Fruit fly (Drosophila melanogaster): ENCODE measurements around the gene CG9609.

CG9609 gene

dm6 chrX:16781055-16781454 lies 5.8 kb downstream of the CG9609 start (continued):
- TF ChIP-seq CG1603 (tag; optimal IDR thresholded peaks at IDR 0.05) (peak; percentile 16), CG31441 (GFP tag; IDR thresholded peaks at IDR 0.05) (no peak), bowl (GFP tag; IDR thresholded peaks at IDR 0.05) (no peak), dan (GFP tag; IDR thresholded peaks at IDR 0.05) (no peak), CG11696 (GFP tag; IDR thresholded peaks at IDR 0.05) (peak; percentile 19; the same call in 1 of the 2 replicates), CoRest (tag; optimal IDR thresholded peaks at IDR 0.05) (peak; percentile 46), Jarid2 (GFP tag; optimal IDR thresholded peaks at IDR 0.05) (no peak), CG13624 (GFP tag; optimal IDR thresholded peaks at IDR 0.05) (peak; percentile 46), bab2 (GFP tag; optimal IDR thresholded peaks at IDR 0.05) (peak; percentile 27), CG6813 (GFP tag; optimal IDR thresholded peaks at IDR 0.05) (no peak), HLH54F (GFP tag; optimal IDR thresholded peaks at IDR 0.05) (peak; percentile 23), rib (GFP tag; IDR thresholded peaks at IDR 0.05) (no peak), Asciz (GFP tag; optimal IDR thresholded peaks at IDR 0.05) (no peak), org-1 (GFP tag; optimal IDR thresholded peaks at IDR 0.05) (peak; percentile 3), YL-1 (GFP tag; optimal IDR thresholded peaks at IDR 0.05) (no peak), CG2678 (tag; optimal IDR thresholded peaks at IDR 0.05) (peak; percentile 54), CG8924 (tag; optimal IDR thresholded peaks at IDR 0.05) (peak; percentile 17), peb (GFP tag; IDR thresholded peaks at IDR 0.05) (no peak), CG2120 (GFP tag; optimal IDR thresholded peaks at IDR 0.05) (peak; percentile 69), Stat92E (GFP tag; optimal IDR thresholded peaks at IDR 0.05) (no peak), h (optimal IDR thresholded peaks at IDR 0.05) (no peak), CG4404 (GFP tag; IDR thresholded peaks at IDR 0.05) (0 out of 2 replicates have a peak, but pooled peaks have one; percentile 11), CG7745 (tag; optimal IDR thresholded peaks at IDR 0.05) (no peak), CG7928 (GFP tag; optimal IDR thresholded peaks at IDR 0.05) (no peak), Hr78 (GFP tag; optimal IDR thresholded peaks at IDR 0.05) (no peak), Meics (GFP tag; optimal IDR thresholded peaks at IDR 0.05) (peak; percentile 47), CG17361 (GFP tag; IDR thresholded peaks at IDR 0.05) (0 out of 3 replicates have a peak, but pooled peaks have one; percentile 18), zf30C (GFP tag; optimal IDR thresholded peaks at IDR 0.05) (no peak), CG17802 (tag; optimal IDR thresholded peaks at IDR 0.05) (peak; percentile 11), vfl (GFP tag; optimal IDR thresholded peaks at IDR 0.05) (no peak), ken (GFP tag; IDR thresholded peaks at IDR 0.05) (no peak), chm (GFP tag; IDR thresholded peaks at IDR 0.05) (0 out of 2 replicates have a peak, but pooled peaks have one; percentile 9), Ptx1 (GFP tag; IDR thresholded peaks at IDR 0.05) (0 out of 2 replicates have a peak, but pooled peaks have one; percentile 33), grau (tag; optimal IDR thresholded peaks at IDR 0.05) (peak; percentile 43), run (tag; optimal IDR thresholded peaks at IDR 0.05) (no peak), CG11247 (GFP tag; IDR thresholded peaks at IDR 0.05) (no peak), CG12769 (tag; optimal IDR thresholded peaks at IDR 0.05) (peak; percentile 70), CG31365 (tag; optimal IDR thresholded peaks at IDR 0.05) (no peak), CG9932 (GFP tag; IDR thresholded peaks at IDR 0.05) (peak; percentile 59; the same call in 1 of the 2 replicates), hbn (GFP tag; IDR thresholded peaks at IDR 0.05; ENCODE audit: partially characterized antibody) (no peak), CG16863 (GFP tag; optimal IDR thresholded peaks at IDR 0.05) (peak; percentile 43), otp (GFP tag; IDR thresholded peaks at IDR 0.05) (0 out of 3 replicates have a peak, but pooled peaks have one; percentile 33), CHES-1-like (GFP tag; optimal IDR thresholded peaks at IDR 0.05) (peak; percentile 45), nom (GFP tag; optimal IDR thresholded peaks at IDR 0.05) (no peak), PHDP (tag; optimal IDR thresholded peaks at IDR 0.05) (peak; percentile 12), seq (GFP tag; IDR thresholded peaks at IDR 0.05) (peak; percentile 27; the same call in 1 of the 2 replicates), CG5953 (GFP tag; IDR thresholded peaks at IDR 0.05) (no peak), luna (GFP tag; optimal IDR thresholded peaks at IDR 0.05) (no peak), CG30403 (GFP tag; optimal IDR thresholded peaks at IDR 0.05) (peak; percentile 6), MESR4 (GFP tag; optimal IDR thresholded peaks at IDR 0.05) (no peak), unpg (GFP tag; optimal IDR thresholded peaks at IDR 0.05) (peak; percentile 53)
